Fruit fly (Drosophila melanogaster) S2 (cell line): ENCODE measurements around the gene Polr2D.

ENCODE experiments used
- CG8478 ChIP-seq: fragments of >200 bp; optimal IDR thresholded peaks from 2 replicates; lab custom pipeline; 2018
- CTCF ChIP-seq, 2 experiments: fragments of >200 bp; optimal IDR thresholded peaks; 2 replicates each; lab custom pipeline; 2018

The Polr2D gene

dm6 chr3R:18226809-18227157, 28.5 kb downstream of the Polr2D start:
- no peak for TF ChIP-seq CTCF (optimal IDR thresholded peaks at IDR 0.05; lab: Kevin White, UChicago)
- no peak for TF ChIP-seq CG8478 (lab: Kevin White, UChicago)

- no peak for TF ChIP-seq CG8478 (lab: Kevin White, UChicago)
- no peak for TF ChIP-seq CTCF (optimal IDR thresholded peaks at IDR 0.05; lab: Kevin White, UChicago)
Measured at dm6 chr3R:18226043-18226808, 29.1 kb downstream of the Polr2D start, which contains the start of the genes CG7168 and Mdh2. Gene CG7168, minus strand, starts transcription at chr3R:18226082. Gene Mdh2, plus strand, starts transcription at chr3R:18226396.

- no peak for TF ChIP-seq CG8478 (lab: Kevin White, UChicago)
- no peak for TF ChIP-seq CTCF (optimal IDR thresholded peaks at IDR 0.05; lab: Kevin White, UChicago)
Measured at dm6 chr3R:18223434-18223833, 31.9 kb downstream of the Polr2D start, which contains the start of the genes mTerf5 and Non3. Gene mTerf5, minus strand, starts transcription at chr3R:18223682. Gene Non3, plus strand, starts transcription at chr3R:18223722.

dm6 chr3R:18220211-18220749, 35.0 kb downstream of the Polr2D start, which contains the start of the genes CG7988 and CG7183:
Gene CG7988, plus strand, starts transcription at chr3R:18220526.
Gene CG7183, minus strand, starts transcription at chr3R:18220699.
- TF ChIP-seq CTCF (optimal IDR thresholded peaks at IDR 0.05; lab: Kevin White, UChicago): no peak
- no peak for TF ChIP-seq CG8478 (lab: Kevin White, UChicago)

- TF ChIP-seq CTCF (optimal IDR thresholded peaks at IDR 0.05; lab: Kevin White, UChicago) (no peak), CG8478 (lab: Kevin White, UChicago) (no peak)
Measured at dm6 chr3R:18215900-18216299, 39.4 kb downstream of the Polr2D start, which contains the start of gene CG14314. Gene CG14314, plus strand, starts transcription at chr3R:18216142.

- TF ChIP-seq CTCF (optimal IDR thresholded peaks at IDR 0.05; lab: Kevin White, UChicago): no peak
- no peak for TF ChIP-seq CG8478 (lab: Kevin White, UChicago)
Measured at dm6 chr3R:18215300-18215699, 40.0 kb downstream of the Polr2D start.

- TF ChIP-seq CG8478 (lab: Kevin White, UChicago) (no peak), CTCF (optimal IDR thresholded peaks at IDR 0.05; lab: Kevin White, UChicago) (no peak)
Measured at dm6 chr3R:18208479-18208878, 46.8 kb downstream of the Polr2D start, which contains the start of gene CG44158. Gene CG44158, plus strand, starts transcription at chr3R:18208779.
